1 fruit fly cellular context compared by ENCODE assay signal in the genomic region with DNA sequence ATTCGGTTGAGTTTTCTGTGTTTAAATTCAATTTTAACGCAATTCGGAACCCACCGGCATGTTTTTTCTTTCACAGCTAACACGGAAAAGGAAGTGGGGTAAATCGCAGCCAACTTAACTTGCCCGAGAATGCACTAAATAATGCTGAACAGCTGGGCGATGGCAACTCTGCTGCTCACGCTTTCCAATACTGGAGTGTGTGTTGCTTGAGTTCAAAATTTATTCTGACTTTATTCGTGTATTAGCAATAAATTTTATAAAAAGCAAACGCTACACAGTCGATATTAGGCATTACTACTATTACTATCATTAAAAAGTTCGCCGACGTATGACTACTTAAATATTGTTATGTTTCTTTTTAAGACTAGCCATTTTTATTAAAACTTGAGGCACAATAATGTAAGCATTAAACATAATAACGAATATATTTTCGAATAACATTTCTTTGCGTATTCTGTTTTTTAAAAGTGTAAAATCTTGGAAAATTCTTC.
A peak's percentile ranks its signal among the peaks of the same experiment; 100 is the strongest.
TF ChIP-seq lines count a peak whose summit lies in the region.

A gene (minus strand): TSS at position 136 of the 491 bp plus-strand sequence.
A gene (plus strand): TSS at position 280 of the 491 bp plus-strand sequence.

TF ChIP-seq in whole organism, embryonic, 481 proteins besides CTCF, POLR2A, EP300 and RAD21 (continued from another document and continues in another):
- peak; percentile 97 for TF ChIP-seq btn (GFP tag; optimal IDR thresholded peaks at IDR 0.05; lab: Kevin White, UChicago)
- peak; percentile 95 for TF ChIP-seq CoRest (tag; optimal IDR thresholded peaks at IDR 0.05; lab: Kevin White, UChicago)
- peak; percentile 99 for TF ChIP-seq CG12071 (GFP tag; optimal IDR thresholded peaks at IDR 0.05; lab: Kevin White, UChicago)
- peak; percentile 99 for TF ChIP-seq slp2 (GFP tag; optimal IDR thresholded peaks at IDR 0.05; lab: Kevin White, UChicago)
- peak in 1 of 3 experiments; percentile 83 for TF ChIP-seq lola (GFP tag; optimal IDR thresholded peaks at IDR 0.05; lab: Kevin White, UChicago)
- TF ChIP-seq Ada2b (GFP tag; IDR thresholded peaks at IDR 0.05; lab: Robert Waterston, UW) = peak; percentile 87
- peak; percentile 95 for TF ChIP-seq CG10147 (GFP tag; optimal IDR thresholded peaks at IDR 0.05; lab: Kevin White, UChicago)
- peak; percentile 96 for TF ChIP-seq PHDP (tag; optimal IDR thresholded peaks at IDR 0.05; lab: Kevin White, UChicago)
- peak; percentile 94 for TF ChIP-seq wdn (GFP tag; IDR thresholded peaks at IDR 0.05; lab: Robert Waterston, UW)
- peak; percentile 91 for TF ChIP-seq dmrt99B (tag; optimal IDR thresholded peaks at IDR 0.05; lab: Kevin White, UChicago)
- peak; percentile 97 for TF ChIP-seq H2.0 (GFP tag; IDR thresholded peaks at IDR 0.05; lab: Robert Waterston, UW)
- TF ChIP-seq Hr51 (GFP tag; optimal IDR thresholded peaks at IDR 0.05; lab: Kevin White, UChicago) = peak; percentile 92 to 99
- TF ChIP-seq unpg (GFP tag; optimal IDR thresholded peaks at IDR 0.05; lab: Kevin White, UChicago) = peak; percentile 95
- peak; percentile 98 for TF ChIP-seq CG4854 (GFP tag; optimal IDR thresholded peaks at IDR 0.05; lab: Kevin White, UChicago)
- peak; percentile 98 for TF ChIP-seq HLH54F (GFP tag; optimal IDR thresholded peaks at IDR 0.05; lab: Kevin White, UChicago)
- peak; percentile 99 for TF ChIP-seq eyg (GFP tag; optimal IDR thresholded peaks at IDR 0.05; lab: Kevin White, UChicago)
- peak; percentile 95 for TF ChIP-seq tgo (GFP tag; IDR thresholded peaks at IDR 0.05; lab: Robert Waterston, UW)
- peak; percentile 96 for TF ChIP-seq CG2202 (tag; optimal IDR thresholded peaks at IDR 0.05; lab: Kevin White, UChicago)
- TF ChIP-seq CG7963 (GFP tag; IDR thresholded peaks at IDR 0.05; lab: Robert Waterston, UW; ENCODE audit: partially characterized antibody) = no peak
- TF ChIP-seq en (GFP tag; optimal IDR thresholded peaks at IDR 0.05; lab: Kevin White, UChicago) = peak; percentile 98
- peak; percentile 94 to 97 for TF ChIP-seq Pdp1 (GFP tag; optimal IDR thresholded peaks at IDR 0.05; lab: Kevin White, UChicago)
- peak; percentile 99 for TF ChIP-seq CG9727 (GFP tag; optimal IDR thresholded peaks at IDR 0.05; lab: Kevin White, UChicago)
- TF ChIP-seq CG2712 (tag; optimal IDR thresholded peaks at IDR 0.05; lab: Kevin White, UChicago) = peak; percentile 94
- peak; percentile 95 for TF ChIP-seq lmd (GFP tag; IDR thresholded peaks at IDR 0.05; lab: Robert Waterston, UW)
- peak; percentile 97 for TF ChIP-seq slou (GFP tag; optimal IDR thresholded peaks at IDR 0.05; lab: Kevin White, UChicago)
- TF ChIP-seq pita (GFP tag; optimal IDR thresholded peaks at IDR 0.05; lab: Kevin White, UChicago) = no peak
- peak; percentile 99 for TF ChIP-seq Dbx (GFP tag; IDR thresholded peaks at IDR 0.05; lab: Robert Waterston, UW)
- peak; percentile 96 for TF ChIP-seq Optix (GFP tag; IDR thresholded peaks at IDR 0.05; lab: Robert Waterston, UW)
- TF ChIP-seq Hmr (GFP tag; optimal IDR thresholded peaks at IDR 0.05; lab: Kevin White, UChicago) = peak; percentile 99
- peak; percentile 77 for TF ChIP-seq D19A (tag; optimal IDR thresholded peaks at IDR 0.05; lab: Kevin White, UChicago)
- peak; percentile 69 for TF ChIP-seq Deaf1 (tag; optimal IDR thresholded peaks at IDR 0.05; lab: Kevin White, UChicago)
- peak; percentile 84 for TF ChIP-seq esg (GFP tag; conservative IDR thresholded peaks at IDR 0.05; lab: Robert Waterston, UW)
- TF ChIP-seq sisA (GFP tag; IDR thresholded peaks at IDR 0.05; lab: Robert Waterston, UW) = peak; percentile 95
- TF ChIP-seq tin (GFP tag; optimal IDR thresholded peaks at IDR 0.05; lab: Kevin White, UChicago) = peak; percentile 98
- TF ChIP-seq Hr39 (optimal IDR thresholded peaks at IDR 0.05; lab: Kevin White, UChicago) = no peak
- peak; percentile 98 for TF ChIP-seq CG3407 (GFP tag; optimal IDR thresholded peaks at IDR 0.05; lab: Kevin White, UChicago)
- no peak for TF ChIP-seq D (optimal IDR thresholded peaks at IDR 0.05; lab: Kevin White, UChicago)
- peak; percentile 96 for TF ChIP-seq D (GFP tag; optimal IDR thresholded peaks at IDR 0.05; lab: Kevin White, UChicago)
- peak; percentile 80 for TF ChIP-seq CG32767 (GFP tag; IDR thresholded peaks at IDR 0.05; lab: Robert Waterston, UW)
- 0 out of 2 replicates have a peak, but pooled peaks have one; percentile 14 for TF ChIP-seq Dip2 (GFP tag; IDR thresholded peaks at IDR 0.05; lab: Robert Waterston, UW)
- TF ChIP-seq CG13296 (GFP tag; optimal IDR thresholded peaks at IDR 0.05; lab: Kevin White, UChicago) = peak; percentile 98
- TF ChIP-seq lbe (GFP tag; optimal IDR thresholded peaks at IDR 0.05; lab: Kevin White, UChicago) = peak; percentile 91
- peak; percentile 67 for TF ChIP-seq CG4360 (GFP tag; IDR thresholded peaks at IDR 0.05; lab: Robert Waterston, UW)
- TF ChIP-seq gcm (GFP tag; optimal IDR thresholded peaks at IDR 0.05; lab: Kevin White, UChicago) = peak; percentile 95
- peak; percentile 79 for TF ChIP-seq Adf1 (GFP tag; IDR thresholded peaks at IDR 0.05; lab: Robert Waterston, UW)
- peak; percentile 97 for TF ChIP-seq CG12391 (tag; optimal IDR thresholded peaks at IDR 0.05; lab: Kevin White, UChicago)
- TF ChIP-seq pfk (GFP tag; optimal IDR thresholded peaks at IDR 0.05; lab: Kevin White, UChicago) = peak; percentile 90
- TF ChIP-seq fd102C (GFP tag; optimal IDR thresholded peaks at IDR 0.05; lab: Kevin White, UChicago) = peak; percentile 95
- TF ChIP-seq dan (GFP tag; IDR thresholded peaks at IDR 0.05; lab: Robert Waterston, UW) = no peak; the same call in 1 of the 2 replicates
- peak; percentile 99 for TF ChIP-seq CG4617 (GFP tag; optimal IDR thresholded peaks at IDR 0.05; lab: Kevin White, UChicago; ENCODE audit: borderline replicate concordance)
- TF ChIP-seq CG2116 (GFP tag; optimal IDR thresholded peaks at IDR 0.05; lab: Kevin White, UChicago) = peak; percentile 94
- TF ChIP-seq scrt (GFP tag; optimal IDR thresholded peaks at IDR 0.05; lab: Kevin White, UChicago) = peak; percentile 96
- peak; percentile 100 for TF ChIP-seq mirr (GFP tag; optimal IDR thresholded peaks at IDR 0.05; lab: Kevin White, UChicago)
- peak; percentile 94 for TF ChIP-seq nerfin-1 (tag; optimal IDR thresholded peaks at IDR 0.05; lab: Kevin White, UChicago)
- TF ChIP-seq CG10462 (GFP tag; optimal IDR thresholded peaks at IDR 0.05; lab: Kevin White, UChicago) = peak; percentile 93
- peak; percentile 98 for TF ChIP-seq mam (GFP tag; optimal IDR thresholded peaks at IDR 0.05; lab: Kevin White, UChicago)
- peak; percentile 96 for TF ChIP-seq CG10366 (GFP tag; IDR thresholded peaks at IDR 0.05; lab: Robert Waterston, UW)
- peak; percentile 80; the same call in 1 of the 2 replicates for TF ChIP-seq aop (GFP tag; IDR thresholded peaks at IDR 0.05; lab: Robert Waterston, UW)
- peak; percentile 97 for TF ChIP-seq CG4282 (GFP tag; optimal IDR thresholded peaks at IDR 0.05; lab: Kevin White, UChicago)
- TF ChIP-seq Tbp (GFP tag; optimal IDR thresholded peaks at IDR 0.05; lab: Kevin White, UChicago) = no peak
- peak; percentile 48; the same call in 2 of the 3 replicates for TF ChIP-seq CG16813 (GFP tag; IDR thresholded peaks at IDR 0.05; lab: Robert Waterston, UW; ENCODE audit: partially characterized antibody)
- TF ChIP-seq rib (GFP tag; IDR thresholded peaks at IDR 0.05; lab: Robert Waterston, UW) = peak; percentile 91
- peak; percentile 97 for TF ChIP-seq crc (GFP tag; optimal IDR thresholded peaks at IDR 0.05; lab: Kevin White, UChicago)
- TF ChIP-seq fd64A (GFP tag; optimal IDR thresholded peaks at IDR 0.05; lab: Kevin White, UChicago) = peak; percentile 98
- TF ChIP-seq CG11696 (GFP tag; IDR thresholded peaks at IDR 0.05; lab: Robert Waterston, UW) = peak; percentile 84
- peak; percentile 72; the same call in 1 of the 3 replicates for TF ChIP-seq jigr1 (GFP tag; IDR thresholded peaks at IDR 0.05; lab: Robert Waterston, UW)
- peak; percentile 100 for TF ChIP-seq YL-1 (GFP tag; optimal IDR thresholded peaks at IDR 0.05; lab: Kevin White, UChicago)
- peak; percentile 97 for TF ChIP-seq ATbp (GFP tag; optimal IDR thresholded peaks at IDR 0.05; lab: Kevin White, UChicago)
- TF ChIP-seq CG5953 (GFP tag; IDR thresholded peaks at IDR 0.05; lab: Robert Waterston, UW) = peak; percentile 96
- TF ChIP-seq dpn (GFP tag; optimal IDR thresholded peaks at IDR 0.05; lab: Kevin White, UChicago) = peak; percentile 95 to 99
- 0 out of 3 replicates have a peak, but pooled peaks have one; percentile 44 for TF ChIP-seq knrl (GFP tag; IDR thresholded peaks at IDR 0.05; lab: Robert Waterston, UW; ENCODE audit: partially characterized antibody)
- peak; percentile 99 for TF ChIP-seq CG11085 (GFP tag; IDR thresholded peaks at IDR 0.05; lab: Robert Waterston, UW)
- peak; percentile 100 for TF ChIP-seq Med (GFP tag; lab: Kevin White, UChicago)
- no peak for TF ChIP-seq prd (optimal IDR thresholded peaks at IDR 0.05; lab: Kevin White, UChicago)
- peak; percentile 91 for TF ChIP-seq prd (GFP tag; IDR thresholded peaks at IDR 0.05; lab: Robert Waterston, UW)
- peak; percentile 98 for TF ChIP-seq CG10431 (GFP tag; optimal IDR thresholded peaks at IDR 0.05; lab: Kevin White, UChicago)
- TF ChIP-seq CG31441 (GFP tag; IDR thresholded peaks at IDR 0.05; lab: Robert Waterston, UW) = peak; percentile 98
- peak; percentile 96 to 98 for TF ChIP-seq chif (GFP tag; optimal IDR thresholded peaks at IDR 0.05; lab: Kevin White, UChicago)
- TF ChIP-seq CG9932 (GFP tag; IDR thresholded peaks at IDR 0.05; lab: Robert Waterston, UW) = peak; percentile 98
- TF ChIP-seq CG11695 (GFP tag; IDR thresholded peaks at IDR 0.05; lab: Robert Waterston, UW) = peak; percentile 89
- TF ChIP-seq CG32772 (GFP tag; IDR thresholded peaks at IDR 0.05; lab: Robert Waterston, UW) = peak; percentile 96
- TF ChIP-seq sima (GFP tag; optimal IDR thresholded peaks at IDR 0.05; lab: Kevin White, UChicago) = peak; percentile 97
- TF ChIP-seq tio (GFP tag; optimal IDR thresholded peaks at IDR 0.05; lab: Kevin White, UChicago) = peak; percentile 96
- peak; percentile 100 for TF ChIP-seq Ets65A (GFP tag; lab: Kevin White, UChicago)
- TF ChIP-seq p53 (GFP tag; optimal IDR thresholded peaks at IDR 0.05; lab: Kevin White, UChicago) = peak; percentile 98
- TF ChIP-seq CG1792 (GFP tag; optimal IDR thresholded peaks at IDR 0.05; lab: Kevin White, UChicago) = peak; percentile 98
- TF ChIP-seq CG11456 (GFP tag; IDR thresholded peaks at IDR 0.05; lab: Robert Waterston, UW) = peak; percentile 99
- TF ChIP-seq sens-2 (GFP tag; IDR thresholded peaks at IDR 0.05; lab: Robert Waterston, UW) = peak; percentile 97
- TF ChIP-seq nau (GFP tag; optimal IDR thresholded peaks at IDR 0.05; lab: Kevin White, UChicago) = peak; percentile 98
- TF ChIP-seq CG12942 (GFP tag; optimal IDR thresholded peaks at IDR 0.05; lab: Kevin White, UChicago) = peak; percentile 97
- TF ChIP-seq CG32532 (GFP tag; IDR thresholded peaks at IDR 0.05; lab: Robert Waterston, UW) = peak; percentile 98
- peak; percentile 84 for TF ChIP-seq Poxn (GFP tag; IDR thresholded peaks at IDR 0.05; lab: Robert Waterston, UW)
- TF ChIP-seq CG3281 (GFP tag; optimal IDR thresholded peaks at IDR 0.05; lab: Kevin White, UChicago) = peak; percentile 99
- TF ChIP-seq Max (GFP tag; optimal IDR thresholded peaks at IDR 0.05; lab: Kevin White, UChicago) = peak; percentile 98
- TF ChIP-seq CG14860 (GFP tag; IDR thresholded peaks at IDR 0.05; lab: Robert Waterston, UW; ENCODE audit: partially characterized antibody) = no peak
- TF ChIP-seq NK7.1 (GFP tag; optimal IDR thresholded peaks at IDR 0.05; lab: Kevin White, UChicago) = peak; percentile 99
- peak; percentile 96 for TF ChIP-seq CG2199 (GFP tag; IDR thresholded peaks at IDR 0.05; lab: Robert Waterston, UW)
- TF ChIP-seq NC2α (GFP tag; optimal IDR thresholded peaks at IDR 0.05; lab: Kevin White, UChicago) = peak; percentile 98
- TF ChIP-seq eve (GFP tag; optimal IDR thresholded peaks at IDR 0.05; lab: Kevin White, UChicago) = no peak
- peak; percentile 99 for TF ChIP-seq CG8089 (GFP tag; optimal IDR thresholded peaks at IDR 0.05; lab: Kevin White, UChicago)
- TF ChIP-seq Hmx (GFP tag; optimal IDR thresholded peaks at IDR 0.05; lab: Kevin White, UChicago) = peak; percentile 86
- TF ChIP-seq Oli (tag; optimal IDR thresholded peaks at IDR 0.05; lab: Kevin White, UChicago) = peak; percentile 94
- peak; percentile 75 for TF ChIP-seq CG15479 (GFP tag; optimal IDR thresholded peaks at IDR 0.05; lab: Kevin White, UChicago)
- TF ChIP-seq Neu2 (GFP tag; optimal IDR thresholded peaks at IDR 0.05; lab: Kevin White, UChicago; ENCODE audit: borderline replicate concordance) = peak; percentile 93
- peak; percentile 98 for TF ChIP-seq CG3847 (GFP tag; IDR thresholded peaks at IDR 0.05; lab: Robert Waterston, UW)
- no peak for TF ChIP-seq CG8478 (optimal IDR thresholded peaks at IDR 0.05; lab: Kevin White, UChicago)
- peak; percentile 97 for TF ChIP-seq CG4707 (GFP tag; optimal IDR thresholded peaks at IDR 0.05; lab: Kevin White, UChicago)
- peak; percentile 89 for TF ChIP-seq CG6254 (GFP tag; optimal IDR thresholded peaks at IDR 0.05; lab: Kevin White, UChicago)
- TF ChIP-seq Dp (GFP tag; optimal IDR thresholded peaks at IDR 0.05; lab: Kevin White, UChicago) = peak; percentile 77
- peak; percentile 97 for TF ChIP-seq Atf-2 (GFP tag; optimal IDR thresholded peaks at IDR 0.05; lab: Kevin White, UChicago)
- TF ChIP-seq ro (GFP tag; IDR thresholded peaks at IDR 0.05; lab: Robert Waterston, UW) = peak; percentile 94
- peak; percentile 99 for TF ChIP-seq odd (GFP tag; optimal IDR thresholded peaks at IDR 0.05; lab: Kevin White, UChicago)
- peak; percentile 93 for TF ChIP-seq TFAM (GFP tag; optimal IDR thresholded peaks at IDR 0.05; lab: Kevin White, UChicago)
- TF ChIP-seq gsb-n (tag; optimal IDR thresholded peaks at IDR 0.05; lab: Kevin White, UChicago) = peak; percentile 95
- TF ChIP-seq CG2875 (GFP tag; optimal IDR thresholded peaks at IDR 0.05; lab: Kevin White, UChicago) = peak; percentile 98
- TF ChIP-seq nerfin-2 (GFP tag; IDR thresholded peaks at IDR 0.05; lab: Robert Waterston, UW; ENCODE audit: partially characterized antibody) = no peak
- TF ChIP-seq CG10654 (GFP tag; optimal IDR thresholded peaks at IDR 0.05; lab: Kevin White, UChicago) = peak; percentile 99
- peak; percentile 93 for TF ChIP-seq Atf6 (GFP tag; IDR thresholded peaks at IDR 0.05; lab: Robert Waterston, UW)
- peak; percentile 99 for TF ChIP-seq MESR4 (GFP tag; optimal IDR thresholded peaks at IDR 0.05; lab: Kevin White, UChicago)
- TF ChIP-seq pho (GFP tag; optimal IDR thresholded peaks at IDR 0.05; lab: Kevin White, UChicago) = peak; percentile 99
- peak; percentile 96 for TF ChIP-seq CG30403 (GFP tag; optimal IDR thresholded peaks at IDR 0.05; lab: Kevin White, UChicago)
- TF ChIP-seq nmo (GFP tag; optimal IDR thresholded peaks at IDR 0.05; lab: Kevin White, UChicago) = peak; percentile 97
- peak; percentile 97 for TF ChIP-seq onecut (GFP tag; IDR thresholded peaks at IDR 0.05; lab: Robert Waterston, UW)
